Worm (Caenorhabditis elegans) whole organism, young adult: ENCODE results near the gene T26G10.4.
A peak's percentile ranks its signal among the peaks of the same experiment; 100 is the strongest.

ENCODE experiments used
- B0019.2 ChIP-seq: fragments of 200-800 bp; sonication (Bioruptor generic); conservative IDR thresholded peaks from 2 replicates; pipeline ENCODE4 v1.3.6; 2022; ENCODE audit warnings: missing genetic modification reagents, missing genetic modification characterization, missing compliant biosample characterization
- C17E4.6 ChIP-seq: fragments of 200-800 bp; sonication (Bioruptor generic); IDR thresholded peaks from 2 replicates; pipeline ENCODE4 v1.3.6; 2022; ENCODE audit warnings: missing genetic modification reagents, missing genetic modification characterization, missing compliant biosample characterization
- D2030.7 ChIP-seq: fragments of 200-800 bp; sonication (Bioruptor generic); IDR thresholded peaks from 2 replicates; pipeline ENCODE4 v1.3.6; 2022; ENCODE audit warnings: missing genetic modification reagents, missing genetic modification characterization, missing compliant biosample characterization
- F39B2.1 ChIP-seq: fragments of 200-800 bp; sonication (Bioruptor generic); IDR thresholded peaks from 2 replicates; pipeline ENCODE4 v1.3.6; 2022; ENCODE audit warnings: missing genetic modification reagents, missing genetic modification characterization, missing compliant biosample characterization
- F49E8.2 ChIP-seq: sonication (generic microtip); optimal IDR thresholded peaks from 3 replicates; lab custom pipeline; 2017; ENCODE audit warnings: missing genetic modification characterization, mild to moderate bottlenecking, missing compliant biosample characterization, antibody characterized with exemption, moderate library complexity; ENCODE audit not compliant: insufficient read depth
- F57A8.1 ChIP-seq: fragments of 200-800 bp; sonication (Bioruptor generic); optimal IDR thresholded peaks from 2 replicates; lab custom pipeline; 2018; ENCODE audit warnings: mild to moderate bottlenecking, missing genetic modification characterization, moderate library complexity, missing compliant biosample characterization
- Y56A3A.18 ChIP-seq: fragments of 200-800 bp; sonication (Bioruptor generic); IDR thresholded peaks from 2 replicates; pipeline ENCODE4 v1.3.6; 2022; ENCODE audit warnings: missing genetic modification reagents, missing genetic modification characterization, missing compliant biosample characterization
- ZK185.1 ChIP-seq: sonication (generic microtip); optimal IDR thresholded peaks from 2 replicates; lab custom pipeline; 2016; ENCODE audit warnings: mild to moderate bottlenecking, missing genetic modification characterization, missing compliant biosample characterization; ENCODE audit not compliant: poor library complexity, severe bottlenecking
- atf-7 ChIP-seq: sonication (generic microtip); optimal IDR thresholded peaks from 2 replicates; lab custom pipeline; 2017; ENCODE audit warnings: mild to moderate bottlenecking, missing genetic modification characterization, missing compliant biosample characterization
- attf-3 ChIP-seq: fragments of 200-800 bp; sonication (Bioruptor generic); conservative IDR thresholded peaks from 2 replicates; pipeline ENCODE4 v1.3.6; 2022; ENCODE audit warnings: missing genetic modification reagents, missing genetic modification characterization, missing compliant biosample characterization
- attf-6 ChIP-seq: fragments of 200-800 bp; sonication (Bioruptor generic); IDR thresholded peaks from 2 replicates; pipeline ENCODE4 v1.3.6; 2022; ENCODE audit warnings: missing genetic modification reagents, missing genetic modification characterization, missing compliant biosample characterization
- bed-1 ChIP-seq: fragments of 200-800 bp; sonication (Bioruptor generic); IDR thresholded peaks from 2 replicates; pipeline ENCODE4 v1.3.6; 2022; ENCODE audit warnings: missing genetic modification reagents, missing genetic modification characterization, missing compliant biosample characterization
- bed-2 ChIP-seq: fragments of 200-800 bp; sonication (Bioruptor generic); IDR thresholded peaks from 2 replicates; pipeline ENCODE4 v1.3.6; 2022; ENCODE audit warnings: missing genetic modification reagents, missing genetic modification characterization, missing compliant biosample characterization
- ccch-3 ChIP-seq: fragments of 200-800 bp; sonication (Bioruptor generic); optimal IDR thresholded peaks from 2 replicates; lab custom pipeline; 2018; ENCODE audit warnings: mild to moderate bottlenecking, missing genetic modification characterization, missing compliant biosample characterization
- cebp-1 ChIP-seq, 2 experiments: fragments of 200-800 bp in 1 of 2; sonication (Bioruptor generic) in 1 of 2; sonication (generic microtip) in 1 of 2; IDR thresholded peaks in 1 of 2; optimal IDR thresholded peaks in 1 of 2; 2 replicates each; pipeline versions ENCODE4 v1.3.6 to Lab custom; 2017 to 2022; ENCODE audit warnings: missing compliant biosample characterization in 2 of 2, missing genetic modification characterization in 2 of 2, mild to moderate bottlenecking in 1 of 2, missing genetic modification reagents in 1 of 2, moderate library complexity in 1 of 2
- cebp-2 ChIP-seq: fragments of 200-800 bp; sonication (Bioruptor generic); IDR thresholded peaks from 2 replicates; pipeline ENCODE4 v1.3.6; 2022; ENCODE audit warnings: missing genetic modification characterization, missing compliant biosample characterization
- ceh-27 ChIP-seq: fragments of 200-800 bp; sonication (Bioruptor generic); optimal IDR thresholded peaks from 2 replicates; lab custom pipeline; 2018; ENCODE audit warnings: mild to moderate bottlenecking, missing genetic modification characterization, moderate library complexity, missing compliant biosample characterization
- ceh-79 ChIP-seq: sonication (generic microtip); optimal IDR thresholded peaks from 2 replicates; lab custom pipeline; 2017; ENCODE audit warnings: mild to moderate bottlenecking, missing genetic modification characterization, missing compliant biosample characterization
- ceh-91 ChIP-seq: fragments of 200-800 bp; sonication (Bioruptor generic); IDR thresholded peaks from 2 replicates; pipeline ENCODE4 v1.3.6; 2022; ENCODE audit warnings: missing genetic modification reagents, missing genetic modification characterization, missing compliant biosample characterization
- die-1 ChIP-seq: sonication (generic microtip); optimal IDR thresholded peaks from 2 replicates; lab custom pipeline; 2016; ENCODE audit warnings: missing genotype, mild to moderate bottlenecking, missing genetic modification characterization, missing compliant biosample characterization
- dox-1 ChIP-seq: fragments of 200-800 bp; sonication (Bioruptor generic); IDR thresholded peaks from 2 replicates; pipeline ENCODE4 v1.3.6; 2022; ENCODE audit warnings: missing genetic modification reagents, missing genetic modification characterization, missing compliant biosample characterization
- dpff-1 ChIP-seq: sonication (generic microtip); optimal IDR thresholded peaks from 2 replicates; lab custom pipeline; 2017; ENCODE audit warnings: mild to moderate bottlenecking, missing genetic modification characterization, missing compliant biosample characterization
- egl-44 ChIP-seq: fragments of 200-800 bp; sonication (Bioruptor generic); IDR thresholded peaks from 2 replicates; pipeline ENCODE4 v1.3.6; 2022; ENCODE audit warnings: missing genetic modification reagents, missing genetic modification characterization, missing compliant biosample characterization
- ets-4 ChIP-seq: fragments of 200-800 bp; sonication (Bioruptor generic); optimal IDR thresholded peaks from 2 replicates; lab custom pipeline; 2018; ENCODE audit warnings: mild to moderate bottlenecking, missing genetic modification characterization, missing compliant biosample characterization
- fkh-3 ChIP-seq: sonication (generic microtip); optimal IDR thresholded peaks from 2 replicates; lab custom pipeline; 2016; ENCODE audit warnings: mild to moderate bottlenecking, missing genetic modification characterization, missing compliant biosample characterization
- hlh-26 ChIP-seq: fragments of 200-800 bp; sonication (Bioruptor generic); conservative IDR thresholded peaks from 2 replicates; pipeline ENCODE4 v1.3.6; 2022; ENCODE audit warnings: missing genetic modification reagents, missing genetic modification characterization, missing compliant biosample characterization
- hrde-1 ChIP-seq: sonication (generic microtip); optimal IDR thresholded peaks from 2 replicates; lab custom pipeline; 2016; ENCODE audit warnings: missing genetic modification characterization, mild to moderate bottlenecking, missing compliant biosample characterization, moderate library complexity, missing genotype, missing genetic modification reagents, borderline replicate concordance
- hsf-1 ChIP-seq: fragments of 200-800 bp; sonication (Bioruptor generic); IDR thresholded peaks from 2 replicates; pipeline ENCODE4 v1.3.6; 2022; ENCODE audit warnings: missing genetic modification reagents, missing genetic modification characterization, missing compliant biosample characterization
- let-526 ChIP-seq: fragments of 200-800 bp; sonication (Bioruptor generic); IDR thresholded peaks from 2 replicates; pipeline ENCODE4 v1.3.6; 2022; ENCODE audit warnings: missing genetic modification reagents, missing genetic modification characterization, missing compliant biosample characterization
- lin-26 ChIP-seq: fragments of 200-800 bp; sonication (Bioruptor generic); IDR thresholded peaks from 2 replicates; pipeline ENCODE4 v1.3.6; 2022; ENCODE audit warnings: missing genetic modification reagents, missing genetic modification characterization, missing compliant biosample characterization
- lin-40 ChIP-seq: sonication (generic microtip); optimal IDR thresholded peaks from 2 replicates; lab custom pipeline; 2016; ENCODE audit warnings: missing genetic modification characterization, mild to moderate bottlenecking, missing compliant biosample characterization, missing genotype, missing genetic modification reagents
- lin-54 ChIP-seq: fragments of 200-800 bp; sonication (Bioruptor generic); optimal IDR thresholded peaks from 2 replicates; lab custom pipeline; 2018; ENCODE audit warnings: mild to moderate bottlenecking, missing genetic modification characterization, missing compliant biosample characterization
- lsl-1 ChIP-seq: fragments of 200-800 bp; sonication (Bioruptor generic); optimal IDR thresholded peaks from 2 replicates; lab custom pipeline; 2018; ENCODE audit warnings: mild to moderate bottlenecking, missing genetic modification characterization, moderate library complexity, missing compliant biosample characterization
- madf-10 ChIP-seq: sonication (generic microtip); optimal IDR thresholded peaks from 2 replicates; lab custom pipeline; 2016; ENCODE audit warnings: mild to moderate bottlenecking, missing genetic modification characterization, missing compliant biosample characterization
- madf-3 ChIP-seq: fragments of 200-800 bp; sonication (Bioruptor generic); IDR thresholded peaks from 2 replicates; pipeline ENCODE4 v1.3.6; 2022; ENCODE audit warnings: missing genetic modification reagents, missing genetic modification characterization, missing compliant biosample characterization
- mcd-1 ChIP-seq: fragments of 200-800 bp; sonication (Bioruptor generic); IDR thresholded peaks from 2 replicates; pipeline ENCODE4 v1.3.6; 2022; ENCODE audit warnings: missing genetic modification reagents, missing genetic modification characterization, missing compliant biosample characterization
- mel-28 ChIP-seq: sonication (generic microtip); optimal IDR thresholded peaks from 2 replicates; lab custom pipeline; 2016; ENCODE audit warnings: borderline replicate concordance, mild to moderate bottlenecking, missing genetic modification characterization, missing compliant biosample characterization
- nfya-2 ChIP-seq: fragments of 200-800 bp; sonication (Bioruptor generic); IDR thresholded peaks from 2 replicates; pipeline ENCODE4 v1.3.6; 2022; ENCODE audit warnings: missing genetic modification reagents, missing genetic modification characterization, missing compliant biosample characterization
- nhr-120 ChIP-seq: fragments of 200-800 bp; sonication (Bioruptor generic); IDR thresholded peaks from 2 replicates; pipeline ENCODE4 v1.3.6; 2022; ENCODE audit warnings: missing genetic modification characterization, missing compliant biosample characterization
- nhr-27 ChIP-seq: fragments of 200-800 bp; sonication (Bioruptor generic); optimal IDR thresholded peaks from 2 replicates; lab custom pipeline; 2018; ENCODE audit warnings: mild to moderate bottlenecking, missing genetic modification characterization, moderate library complexity, missing compliant biosample characterization
- nhr-90 ChIP-seq: sonication (generic microtip); optimal IDR thresholded peaks from 2 replicates; lab custom pipeline; 2016; ENCODE audit warnings: missing genotype, mild to moderate bottlenecking, missing genetic modification characterization, missing compliant biosample characterization
- pbrm-1 ChIP-seq: fragments of 200-800 bp; sonication (Bioruptor generic); IDR thresholded peaks from 2 replicates; pipeline ENCODE4 v1.3.6; 2022; ENCODE audit warnings: missing genetic modification reagents, missing genetic modification characterization, missing compliant biosample characterization
- pha-4 ChIP-seq: fragments of 150-350 bp; sonication (generic microtip); optimal IDR thresholded peaks from 2 replicates; lab custom pipeline; 2014; ENCODE audit warnings: missing biosample characterization, missing genetic modification reagents, missing genetic modification characterization
- sdz-38 ChIP-seq: sonication (generic microtip); optimal IDR thresholded peaks from 2 replicates; lab custom pipeline; 2016; ENCODE audit warnings: missing genotype, missing genetic modification characterization, missing compliant biosample characterization
- snpc-1.1 ChIP-seq: sonication (generic microtip); optimal IDR thresholded peaks from 2 replicates; lab custom pipeline; 2017; ENCODE audit warnings: missing genetic modification characterization, mild to moderate bottlenecking, missing compliant biosample characterization, antibody characterized with exemption, moderate library complexity, missing genotype, missing genetic modification reagents; ENCODE audit not compliant: insufficient read depth
- tbp1 ChIP-seq: fragments of 200-800 bp; sonication (Bioruptor generic); optimal IDR thresholded peaks from 2 replicates; lab custom pipeline; 2018; ENCODE audit warnings: mild to moderate bottlenecking, missing genetic modification characterization, missing compliant biosample characterization
- tlf-1 ChIP-seq: fragments of 200-800 bp; sonication (Bioruptor generic); optimal IDR thresholded peaks from 2 replicates; lab custom pipeline; 2018; ENCODE audit warnings: mild to moderate bottlenecking, missing genetic modification characterization, missing compliant biosample characterization
- ztf-28 ChIP-seq: fragments of 200-800 bp; sonication (Bioruptor generic); IDR thresholded peaks from 2 replicates; pipeline ENCODE4 v1.3.6; 2022; ENCODE audit warnings: missing genetic modification reagents, missing genetic modification characterization, missing compliant biosample characterization

The T26G10.4 gene

ce11 chrIII:9406600-9406999, 13.7 kb upstream of the T26G10.4 start, which contains the start of gene T26G10.1 (continued):
- TF ChIP-seq mcd-1 (GFP tag; lab: Robert Waterston, UW) (peak; percentile 96), dpff-1 (no peak), Y56A3A.18 (GFP tag; lab: Robert Waterston, UW) (peak; percentile 32; the same call in 1 of the 2 replicates), ZK185.1 (peak; percentile 25), F49E8.2 (tag; lab: Kevin White, UChicago) (no peak), nhr-120 (GFP tag; lab: Robert Waterston, UW) (no peak), cebp-1 (GFP tag; IDR thresholded peaks at IDR 0.05; lab: Robert Waterston, UW) (peak; percentile 44; the same call in 1 of the 2 replicates), cebp-1 (tag; optimal IDR thresholded peaks at IDR 0.05; lab: Kevin White, UChicago) (peak; percentile 66), tlf-1 (GFP tag; lab: Kevin White, UChicago) (peak; percentile 52), egl-44 (peak; percentile 7; the same call in 1 of the 2 replicates), madf-10 (no peak), dox-1 (GFP tag; lab: Robert Waterston, UW) (peak; percentile 90), mel-28 (tag; lab: Kevin White, UChicago) (no peak), B0019.2 (GFP tag; lab: Robert Waterston, UW) (peak; percentile 89), ceh-27 (GFP tag; lab: Kevin White, UChicago) (peak; percentile 34), nhr-90 (tag; lab: Kevin White, UChicago) (no peak), sdz-38 (tag; lab: Kevin White, UChicago) (no peak), lin-26 (GFP tag; lab: Robert Waterston, UW) (no peak), tbp1 (GFP tag; lab: Kevin White, UChicago) (peak; percentile 55), ets-4 (GFP tag; lab: Kevin White, UChicago) (no peak), nhr-27 (no peak), snpc-1.1 (tag; lab: Kevin White, UChicago) (peak; percentile 73), lin-40 (tag; lab: Kevin White, UChicago) (peak; percentile 51), ccch-3 (no peak), F39B2.1 (GFP tag; lab: Robert Waterston, UW) (no peak), hrde-1 (tag; lab: Kevin White, UChicago) (peak; percentile 11), die-1 (tag; lab: Kevin White, UChicago) (no peak), D2030.7 (GFP tag; lab: Robert Waterston, UW) (peak; percentile 90), cebp-2 (GFP tag; lab: Robert Waterston, UW) (no peak), hsf-1 (peak; percentile 68), lin-54 (GFP tag; lab: Kevin White, UChicago) (peak; percentile 60), nfya-2 (GFP tag; lab: Robert Waterston, UW) (no peak), pbrm-1 (GFP tag; lab: Robert Waterston, UW) (peak; percentile 80), pha-4 (no peak), bed-2 (GFP tag; lab: Robert Waterston, UW) (no peak), F57A8.1 (no peak), hlh-26 (GFP tag; lab: Robert Waterston, UW) (no peak), bed-1 (GFP tag; lab: Robert Waterston, UW) (no peak), fkh-3 (tag; lab: Kevin White, UChicago) (no peak), let-526 (GFP tag; lab: Robert Waterston, UW) (no peak), atf-7 (tag; lab: Kevin White, UChicago) (no peak), C17E4.6 (GFP tag; lab: Robert Waterston, UW) (0 out of 2 replicates have a peak, but pooled peaks have one; percentile 15), ceh-79 (no peak), ceh-91 (peak; percentile 83), ztf-28 (GFP tag; lab: Robert Waterston, UW) (0 out of 2 replicates have a peak, but pooled peaks have one; percentile 72), attf-3 (GFP tag; lab: Robert Waterston, UW) (peak; percentile 73), attf-6 (GFP tag; lab: Robert Waterston, UW) (no peak), lsl-1 (GFP tag; lab: Kevin White, UChicago) (peak; percentile 56), madf-3 (GFP tag; lab: Robert Waterston, UW) (peak; percentile 60; the same call in 1 of the 2 replicates)
